Worm (Caenorhabditis elegans) whole organism, young adult: ENCODE data around the gene T09D3.3.

Experiments
- B0035.1 ChIP-seq: sonication (generic microtip); optimal IDR thresholded peaks from 2 replicates; lab custom pipeline; 2016; ENCODE audit warnings: missing genetic modification characterization, mild to moderate bottlenecking, missing compliant biosample characterization, missing genotype, missing genetic modification reagents
- C06A6.2 ChIP-seq: fragments of 200-800 bp; sonication (Bioruptor generic); conservative IDR thresholded peaks from 2 replicates; pipeline ENCODE4 v1.3.6; 2022; ENCODE audit warnings: missing genetic modification characterization, missing compliant biosample characterization
- D2030.7 ChIP-seq: fragments of 200-800 bp; sonication (Bioruptor generic); IDR thresholded peaks from 2 replicates; pipeline ENCODE4 v1.3.6; 2022; ENCODE audit warnings: missing genetic modification reagents, missing genetic modification characterization, missing compliant biosample characterization
- F10E7.11 ChIP-seq: sonication (generic microtip); optimal IDR thresholded peaks from 2 replicates; lab custom pipeline; 2017; ENCODE audit warnings: mild to moderate bottlenecking, missing genetic modification characterization, moderate library complexity, missing compliant biosample characterization
- F22D6.2 ChIP-seq: sonication (generic microtip); optimal IDR thresholded peaks from 2 replicates; lab custom pipeline; 2016; ENCODE audit warnings: mild to moderate bottlenecking, missing genetic modification characterization, missing compliant biosample characterization
- F23B12.7 ChIP-seq: sonication (generic microtip); optimal IDR thresholded peaks from 2 replicates; lab custom pipeline; 2017; ENCODE audit warnings: missing genetic modification characterization, mild to moderate bottlenecking, missing compliant biosample characterization, antibody characterized with exemption, moderate library complexity; ENCODE audit not compliant: insufficient read depth
- F39B2.1 ChIP-seq: fragments of 200-800 bp; sonication (Bioruptor generic); IDR thresholded peaks from 2 replicates; pipeline ENCODE4 v1.3.6; 2022; ENCODE audit warnings: missing genetic modification reagents, missing genetic modification characterization, missing compliant biosample characterization
- F52B5.7 ChIP-seq: sonication (generic microtip); optimal IDR thresholded peaks from 2 replicates; lab custom pipeline; 2016; ENCODE audit warnings: mild to moderate bottlenecking, missing genetic modification characterization, missing compliant biosample characterization
- F55B11.4 ChIP-seq: sonication (generic microtip); optimal IDR thresholded peaks from 2 replicates; lab custom pipeline; 2016; ENCODE audit warnings: missing compliant biosample characterization, missing genetic modification characterization, borderline replicate concordance; ENCODE audit not compliant: insufficient read depth
- Y56A3A.18 ChIP-seq: fragments of 200-800 bp; sonication (Bioruptor generic); IDR thresholded peaks from 2 replicates; pipeline ENCODE4 v1.3.6; 2022; ENCODE audit warnings: missing genetic modification reagents, missing genetic modification characterization, missing compliant biosample characterization
- Y67H2A.10 ChIP-seq: fragments of 200-800 bp; sonication (Bioruptor generic); conservative IDR thresholded peaks from 2 replicates; pipeline ENCODE4 v1.3.6; 2022; ENCODE audit warnings: missing genetic modification reagents, missing genetic modification characterization, missing compliant biosample characterization
- Y95B8A.8 ChIP-seq: fragments of 200-800 bp; sonication (Bioruptor generic); IDR thresholded peaks from 2 replicates; pipeline ENCODE4 v1.3.6; 2022; ENCODE audit warnings: missing genetic modification reagents, missing genetic modification characterization, missing compliant biosample characterization
- aptf-3 ChIP-seq: fragments of 200-800 bp; sonication (Bioruptor generic); IDR thresholded peaks from 2 replicates; pipeline ENCODE4 v1.3.6; 2022; ENCODE audit warnings: missing genetic modification characterization, missing compliant biosample characterization
- atf-7 ChIP-seq: sonication (generic microtip); optimal IDR thresholded peaks from 2 replicates; lab custom pipeline; 2017; ENCODE audit warnings: mild to moderate bottlenecking, missing genetic modification characterization, missing compliant biosample characterization
- attf-5 ChIP-seq: fragments of 200-800 bp; sonication (Bioruptor generic); optimal IDR thresholded peaks from 2 replicates; lab custom pipeline; 2018; ENCODE audit warnings: mild to moderate bottlenecking, missing genetic modification characterization, missing compliant biosample characterization
- attf-6 ChIP-seq: fragments of 200-800 bp; sonication (Bioruptor generic); IDR thresholded peaks from 2 replicates; pipeline ENCODE4 v1.3.6; 2022; ENCODE audit warnings: missing genetic modification reagents, missing genetic modification characterization, missing compliant biosample characterization
- cebp-2 ChIP-seq: fragments of 200-800 bp; sonication (Bioruptor generic); IDR thresholded peaks from 2 replicates; pipeline ENCODE4 v1.3.6; 2022; ENCODE audit warnings: missing genetic modification characterization, missing compliant biosample characterization
- ceh-27 ChIP-seq: fragments of 200-800 bp; sonication (Bioruptor generic); optimal IDR thresholded peaks from 2 replicates; lab custom pipeline; 2018; ENCODE audit warnings: mild to moderate bottlenecking, missing genetic modification characterization, moderate library complexity, missing compliant biosample characterization
- ceh-40 ChIP-seq: fragments of 200-800 bp; sonication (Bioruptor generic); IDR thresholded peaks from 2 replicates; pipeline ENCODE4 v1.3.6; 2022; ENCODE audit warnings: missing genetic modification characterization, missing compliant biosample characterization
- ceh-58 ChIP-seq: fragments of 200-800 bp; sonication (Bioruptor generic); IDR thresholded peaks from 2 replicates; pipeline ENCODE4 v1.3.6; 2022; ENCODE audit warnings: missing genetic modification characterization, missing compliant biosample characterization
- ceh-79 ChIP-seq: sonication (generic microtip); optimal IDR thresholded peaks from 2 replicates; lab custom pipeline; 2017; ENCODE audit warnings: mild to moderate bottlenecking, missing genetic modification characterization, missing compliant biosample characterization
- ceh-91 ChIP-seq: fragments of 200-800 bp; sonication (Bioruptor generic); IDR thresholded peaks from 2 replicates; pipeline ENCODE4 v1.3.6; 2022; ENCODE audit warnings: missing genetic modification reagents, missing genetic modification characterization, missing compliant biosample characterization
- chd-7 ChIP-seq: sonication (generic microtip); optimal IDR thresholded peaks from 2 replicates; lab custom pipeline; 2016; ENCODE audit warnings: mild to moderate bottlenecking, missing genetic modification characterization, moderate library complexity, missing compliant biosample characterization
- efl-1 ChIP-seq: fragments of 150-350 bp; optimal IDR thresholded peaks from 2 replicates; lab custom pipeline; 2014; ENCODE audit warnings: missing biosample characterization, missing genetic modification reagents, missing genetic modification characterization
- egrh-3 ChIP-seq: fragments of 200-800 bp; sonication (Bioruptor generic); IDR thresholded peaks from 2 replicates; pipeline ENCODE4 v1.3.6; 2022; ENCODE audit warnings: missing genetic modification reagents, missing genetic modification characterization, missing compliant biosample characterization
- ets-4 ChIP-seq: fragments of 200-800 bp; sonication (Bioruptor generic); optimal IDR thresholded peaks from 2 replicates; lab custom pipeline; 2018; ENCODE audit warnings: mild to moderate bottlenecking, missing genetic modification characterization, missing compliant biosample characterization
- gei-17 ChIP-seq: fragments of 200-800 bp; sonication (Bioruptor generic); optimal IDR thresholded peaks from 2 replicates; lab custom pipeline; 2018; ENCODE audit warnings: mild to moderate bottlenecking, missing genetic modification characterization, missing compliant biosample characterization
- him-1 ChIP-seq: sonication (generic microtip); optimal IDR thresholded peaks from 2 replicates; lab custom pipeline; 2016; ENCODE audit warnings: missing genotype, missing genetic modification reagents, missing genetic modification characterization, missing compliant biosample characterization
- hrde-1 ChIP-seq: sonication (generic microtip); optimal IDR thresholded peaks from 2 replicates; lab custom pipeline; 2016; ENCODE audit warnings: missing genetic modification characterization, mild to moderate bottlenecking, missing compliant biosample characterization, moderate library complexity, missing genotype, missing genetic modification reagents, borderline replicate concordance
- let-526 ChIP-seq: fragments of 200-800 bp; sonication (Bioruptor generic); IDR thresholded peaks from 2 replicates; pipeline ENCODE4 v1.3.6; 2022; ENCODE audit warnings: missing genetic modification reagents, missing genetic modification characterization, missing compliant biosample characterization
- let-607 ChIP-seq, 2 experiments: fragments of 200-800 bp in 1 of 2; sonication (Bioruptor generic) in 1 of 2; sonication (generic microtip) in 1 of 2; optimal IDR thresholded peaks; 2 replicates each; lab custom pipeline; 2016 to 2018; ENCODE audit warnings: mild to moderate bottlenecking in 2 of 2, missing compliant biosample characterization in 2 of 2, missing genetic modification characterization in 2 of 2, moderate library complexity in 2 of 2, missing genotype in 1 of 2
- lin-40 ChIP-seq: sonication (generic microtip); optimal IDR thresholded peaks from 2 replicates; lab custom pipeline; 2016; ENCODE audit warnings: missing genetic modification characterization, mild to moderate bottlenecking, missing compliant biosample characterization, missing genotype, missing genetic modification reagents
- lin-54 ChIP-seq: fragments of 200-800 bp; sonication (Bioruptor generic); optimal IDR thresholded peaks from 2 replicates; lab custom pipeline; 2018; ENCODE audit warnings: mild to moderate bottlenecking, missing genetic modification characterization, missing compliant biosample characterization
- lir-1 ChIP-seq: fragments of 200-800 bp; sonication (Bioruptor generic); conservative IDR thresholded peaks from 2 replicates; pipeline ENCODE4 v1.3.6; 2022; ENCODE audit warnings: missing genetic modification reagents, missing genetic modification characterization, missing compliant biosample characterization
- lsy-27 ChIP-seq: sonication (generic microtip); optimal IDR thresholded peaks from 2 replicates; lab custom pipeline; 2017; ENCODE audit warnings: missing genetic modification characterization, mild to moderate bottlenecking, missing compliant biosample characterization, antibody characterized with exemption, missing genotype, borderline replicate concordance; ENCODE audit not compliant: insufficient read depth
- pbrm-1 ChIP-seq: fragments of 200-800 bp; sonication (Bioruptor generic); IDR thresholded peaks from 2 replicates; pipeline ENCODE4 v1.3.6; 2022; ENCODE audit warnings: missing genetic modification reagents, missing genetic modification characterization, missing compliant biosample characterization
- rec-8 ChIP-seq, 2 experiments: sonication (generic microtip); optimal IDR thresholded peaks; 2 replicates each; lab custom pipeline; 2016; ENCODE audit warnings: mild to moderate bottlenecking in 2 of 2, missing genetic modification characterization in 2 of 2, missing genetic modification reagents in 2 of 2, missing genotype in 2 of 2, missing biosample characterization in 1 of 2, missing compliant biosample characterization in 1 of 2, moderate library complexity in 1 of 2
- snpc-4 ChIP-seq, 5 experiments: fragments of 150-350 bp in 1 of 5; sonication (generic microtip) in 4 of 5; optimal IDR thresholded peaks; 2 replicates each; lab custom pipeline; 2014 to 2018; ENCODE audit warnings: missing genetic modification characterization in 5 of 5, missing biosample characterization in 3 of 5, antibody characterized with exemption in 2 of 5, mild to moderate bottlenecking in 2 of 5, missing compliant biosample characterization in 2 of 5, missing genotype in 2 of 5, moderate library complexity in 2 of 5, missing genetic modification reagents in 1 of 5
- tbp1 ChIP-seq: fragments of 200-800 bp; sonication (Bioruptor generic); optimal IDR thresholded peaks from 2 replicates; lab custom pipeline; 2018; ENCODE audit warnings: mild to moderate bottlenecking, missing genetic modification characterization, missing compliant biosample characterization
- tlf-1 ChIP-seq: fragments of 200-800 bp; sonication (Bioruptor generic); optimal IDR thresholded peaks from 2 replicates; lab custom pipeline; 2018; ENCODE audit warnings: mild to moderate bottlenecking, missing genetic modification characterization, missing compliant biosample characterization
- unc-130 ChIP-seq: sonication (generic microtip); optimal IDR thresholded peaks from 2 replicates; lab custom pipeline; 2016; ENCODE audit warnings: missing genetic modification reagents, missing genetic modification characterization, missing compliant biosample characterization
- xnd-1 ChIP-seq: sonication (generic microtip); optimal IDR thresholded peaks from 2 replicates; lab custom pipeline; 2016; ENCODE audit warnings: missing genotype, missing genetic modification reagents, missing genetic modification characterization, missing compliant biosample characterization
- zim-3 ChIP-seq: sonication (generic microtip); optimal IDR thresholded peaks from 2 replicates; lab custom pipeline; 2017; ENCODE audit warnings: mild to moderate bottlenecking, missing genetic modification characterization, moderate library complexity, missing compliant biosample characterization
- ztf-26 ChIP-seq: sonication (generic microtip); optimal IDR thresholded peaks from 2 replicates; lab custom pipeline; 2017; ENCODE audit warnings: missing genetic modification characterization, missing compliant biosample characterization

The T09D3.3 gene

ce11 chrV:5385914-5386493 lies 36.6 kb upstream of the T09D3.3 start, which contains the start of gene C35A11.2:
TSS of gene C35A11.2 (plus strand) at chrV:5386299.
- TF ChIP-seq egrh-3 (GFP tag; lab: Robert Waterston, UW) (no peak), ceh-27 (GFP tag; lab: Kevin White, UChicago) (no peak), snpc-4 (GFP tag; optimal IDR thresholded peaks at IDR 0.05; lab: Kevin White, UChicago) (no peak), snpc-4 (tag; optimal IDR thresholded peaks at IDR 0.05; lab: Kevin White, UChicago) (no peak), zim-3 (tag; lab: Kevin White, UChicago) (no peak), attf-5 (GFP tag; lab: Kevin White, UChicago) (no peak), aptf-3 (GFP tag; lab: Robert Waterston, UW) (no peak), Y56A3A.18 (GFP tag; lab: Robert Waterston, UW) (no peak), F23B12.7 (tag; lab: Kevin White, UChicago) (no peak), attf-6 (GFP tag; lab: Robert Waterston, UW) (no peak), xnd-1 (tag; lab: Kevin White, UChicago) (no peak), hrde-1 (tag; lab: Kevin White, UChicago) (no peak), B0035.1 (tag; lab: Kevin White, UChicago) (no peak), atf-7 (tag; lab: Kevin White, UChicago) (no peak), tbp1 (GFP tag; lab: Kevin White, UChicago) (no peak), ceh-91 (GFP tag; lab: Robert Waterston, UW) (no peak), cebp-2 (GFP tag; lab: Robert Waterston, UW) (no peak), F39B2.1 (GFP tag; lab: Robert Waterston, UW) (no peak), F10E7.11 (tag; lab: Kevin White, UChicago) (no peak)
- TF ChIP-seq, all 124 proteins: peak for 0

- TF ChIP-seq chd-7 (tag; lab: Kevin White, UChicago): no peak
- TF ChIP-seq F55B11.4 (tag; lab: Kevin White, UChicago): no peak
- TF ChIP-seq rec-8 (tag; optimal IDR thresholded peaks at IDR 0.05; lab: Kevin White, UChicago): no peak
- TF ChIP-seq C06A6.2 (GFP tag; lab: Robert Waterston, UW): no peak
- TF ChIP-seq gei-17: no peak
- no peak for TF ChIP-seq D2030.7
- no peak for TF ChIP-seq ztf-26 (tag; lab: Kevin White, UChicago)
- no peak for TF ChIP-seq lsy-27 (tag; lab: Kevin White, UChicago)
- no peak for TF ChIP-seq ets-4 (GFP tag; lab: Kevin White, UChicago)
- TF ChIP-seq Y56A3A.18 (GFP tag; lab: Robert Waterston, UW): no peak
- no peak for TF ChIP-seq lin-40
- no peak for TF ChIP-seq lir-1 (GFP tag; lab: Robert Waterston, UW)
- TF ChIP-seq Y95B8A.8 (GFP tag; lab: Robert Waterston, UW): no peak
- TF ChIP-seq let-526: no peak
- no peak for TF ChIP-seq egrh-3 (GFP tag; lab: Robert Waterston, UW)
- no peak for TF ChIP-seq snpc-4 (GFP tag; optimal IDR thresholded peaks at IDR 0.05; lab: Kevin White, UChicago)
- no peak for TF ChIP-seq snpc-4 (tag; optimal IDR thresholded peaks at IDR 0.05; lab: Kevin White, UChicago)
Measured at ce11 chrV:5372118-5372517, 22.7 kb upstream of the T09D3.3 start, which contains the start of gene C35A11.3. TSS of gene C35A11.3 (plus strand) at chrV:5372418.

- no peak for TF ChIP-seq him-1 (tag; lab: Kevin White, UChicago)
- TF ChIP-seq F52B5.7: no peak
- no peak for TF ChIP-seq ceh-91 (GFP tag; lab: Robert Waterston, UW)
- no peak for TF ChIP-seq ceh-58
- TF ChIP-seq ceh-79 (tag; lab: Kevin White, UChicago): no peak
- no peak for TF ChIP-seq pbrm-1 (GFP tag; lab: Robert Waterston, UW)
- TF ChIP-seq xnd-1 (tag; lab: Kevin White, UChicago): no peak
- no peak for TF ChIP-seq unc-130 (GFP tag; lab: Kevin White, UChicago)
- no peak for TF ChIP-seq Y67H2A.10 (GFP tag; lab: Robert Waterston, UW)
- TF ChIP-seq F22D6.2: no peak
- no peak for TF ChIP-seq lin-54
- no peak for TF ChIP-seq ceh-40 (GFP tag; lab: Robert Waterston, UW)
- TF ChIP-seq let-607 (tag; optimal IDR thresholded peaks at IDR 0.05; lab: Kevin White, UChicago): no peak
- no peak for TF ChIP-seq efl-1 (GFP tag; lab: Kevin White, UChicago)
- no peak for TF ChIP-seq tlf-1
Measured at ce11 chrV:5368792-5369191, 19.4 kb upstream of the T09D3.3 start, which contains the start of gene T09D3.9. TSS of gene T09D3.9 (minus strand) at chrV:5368892.
